Worm (Caenorhabditis elegans) whole organism, mixed stage, embryonic: Measurements from ENCODE around the gene col-39.

Source experiments
- M03D4.4 ChIP-seq: sonication (generic microtip); optimal IDR thresholded peaks from 2 replicates; lab custom pipeline; 2017; ENCODE audit warnings: mild to moderate bottlenecking, missing genetic modification characterization, missing compliant biosample characterization
- blmp-1 ChIP-seq: fragments of 150-350 bp; optimal IDR thresholded peaks from 2 replicates; lab custom pipeline; 2014; ENCODE audit warnings: missing biosample characterization, missing genetic modification characterization
- ceh-39 ChIP-seq: fragments of 150-350 bp; optimal IDR thresholded peaks from 2 replicates; lab custom pipeline; 2014; ENCODE audit warnings: missing biosample characterization, missing genetic modification characterization
- ceh-43 ChIP-seq: fragments of 200-800 bp; sonication (Bioruptor generic); optimal IDR thresholded peaks from 2 replicates; lab custom pipeline; 2018; ENCODE audit warnings: mild to moderate bottlenecking, missing genetic modification characterization, moderate library complexity, missing compliant biosample characterization
- ceh-83 ChIP-seq: fragments of 200-800 bp; sonication (Bioruptor generic); optimal IDR thresholded peaks from 2 replicates; lab custom pipeline; 2018; ENCODE audit warnings: mild to moderate bottlenecking, missing genetic modification characterization, missing compliant biosample characterization
- ces-1 ChIP-seq: fragments of 150-350 bp; optimal IDR thresholded peaks from 2 replicates; lab custom pipeline; 2014; ENCODE audit warnings: missing biosample characterization, missing genetic modification reagents, missing genetic modification characterization
- cnd-1 ChIP-seq: fragments of 200-800 bp; sonication (Bioruptor generic); optimal IDR thresholded peaks from 2 replicates; lab custom pipeline; 2018; ENCODE audit warnings: mild to moderate bottlenecking, missing genetic modification characterization, missing compliant biosample characterization
- drap-1 ChIP-seq: fragments of 200-800 bp; sonication (Bioruptor generic); optimal IDR thresholded peaks from 3 replicates; lab custom pipeline; 2018; ENCODE audit warnings: mild to moderate bottlenecking, missing genetic modification characterization, missing compliant biosample characterization
- elt-1 ChIP-seq: sonication (generic microtip); optimal IDR thresholded peaks from 2 replicates; lab custom pipeline; 2017; ENCODE audit warnings: missing genetic modification characterization, mild to moderate bottlenecking, missing compliant biosample characterization, antibody characterized with exemption, moderate library complexity, borderline replicate concordance; ENCODE audit not compliant: insufficient read depth
- elt-3 ChIP-seq: fragments of 150-350 bp; optimal IDR thresholded peaks from 2 replicates; lab custom pipeline; 2014; ENCODE audit warnings: missing biosample characterization, missing genetic modification characterization
- flh-1 ChIP-seq: fragments of 200-800 bp; sonication (Bioruptor generic); optimal IDR thresholded peaks from 2 replicates; lab custom pipeline; 2018; ENCODE audit warnings: mild to moderate bottlenecking, missing genetic modification characterization, moderate library complexity, missing compliant biosample characterization
- ham-2 ChIP-seq: fragments of 200-800 bp; sonication (Bioruptor generic); optimal IDR thresholded peaks from 2 replicates; lab custom pipeline; 2018; ENCODE audit warnings: mild to moderate bottlenecking, missing genetic modification characterization, missing compliant biosample characterization
- hlh-1 ChIP-seq: fragments of 150-350 bp; optimal IDR thresholded peaks from 2 replicates; lab custom pipeline; 2014; ENCODE audit warnings: missing biosample characterization, missing genetic modification reagents, missing genetic modification characterization
- lin-13 ChIP-seq: fragments of 150-350 bp; optimal IDR thresholded peaks from 2 replicates; lab custom pipeline; 2014; ENCODE audit warnings: missing biosample characterization, missing genetic modification characterization
- lin-32 ChIP-seq: fragments of 200-800 bp; sonication (Bioruptor generic); optimal IDR thresholded peaks from 2 replicates; lab custom pipeline; 2018; ENCODE audit warnings: mild to moderate bottlenecking, missing genetic modification characterization, missing compliant biosample characterization
- lsy-2 ChIP-seq: fragments of 150-350 bp; optimal IDR thresholded peaks from 2 replicates; lab custom pipeline; 2014; ENCODE audit warnings: missing biosample characterization, missing genetic modification characterization
- mab-5 ChIP-seq: fragments of 150-350 bp; optimal IDR thresholded peaks from 2 replicates; lab custom pipeline; 2014; ENCODE audit warnings: missing biosample characterization, missing genetic modification characterization
- mep-1 ChIP-seq: fragments of 150-350 bp; optimal IDR thresholded peaks from 2 replicates; lab custom pipeline; 2017; ENCODE audit warnings: missing biosample characterization, missing genetic modification reagents, missing genetic modification characterization, inconsistent platforms
- mls-2 ChIP-seq: sonication (generic microtip); optimal IDR thresholded peaks from 2 replicates; lab custom pipeline; 2016; ENCODE audit warnings: mild to moderate bottlenecking, missing genetic modification characterization, moderate library complexity, missing compliant biosample characterization
- nhr-12 ChIP-seq: fragments of 150-350 bp; optimal IDR thresholded peaks from 2 replicates; lab custom pipeline; 2014; ENCODE audit warnings: missing biosample characterization, missing genetic modification characterization
- nhr-2 ChIP-seq: fragments of 150-350 bp; optimal IDR thresholded peaks from 2 replicates; lab custom pipeline; 2014; ENCODE audit warnings: missing biosample characterization, missing genetic modification characterization
- nhr-237 ChIP-seq: fragments of 150-350 bp; optimal IDR thresholded peaks from 2 replicates; lab custom pipeline; 2014; ENCODE audit warnings: missing biosample characterization, missing genetic modification characterization
- nhr-28 ChIP-seq: fragments of 150-350 bp; optimal IDR thresholded peaks from 2 replicates; lab custom pipeline; 2014; ENCODE audit warnings: missing biosample characterization, missing genetic modification characterization
- nhr-76 ChIP-seq: sonication (generic microtip); optimal IDR thresholded peaks from 2 replicates; lab custom pipeline; 2017; ENCODE audit warnings: missing biosample characterization, missing genetic modification characterization
- pha-4 ChIP-seq: fragments of 150-350 bp; optimal IDR thresholded peaks from 2 replicates; lab custom pipeline; 2018; ENCODE audit warnings: missing biosample characterization, missing genetic modification reagents, missing genetic modification characterization
- sem-2 ChIP-seq: fragments of 200-800 bp; sonication (Bioruptor generic); optimal IDR thresholded peaks from 2 replicates; lab custom pipeline; 2018; ENCODE audit warnings: mild to moderate bottlenecking, missing genetic modification characterization, missing compliant biosample characterization
- sptf-1 ChIP-seq: sonication (generic microtip); optimal IDR thresholded peaks from 2 replicates; lab custom pipeline; 2017; ENCODE audit warnings: mild to moderate bottlenecking, missing genetic modification characterization, moderate library complexity, missing compliant biosample characterization
- tbx-8 ChIP-seq: fragments of 200-800 bp; sonication (Bioruptor generic); optimal IDR thresholded peaks from 2 replicates; lab custom pipeline; 2018; ENCODE audit warnings: mild to moderate bottlenecking, missing genetic modification characterization, moderate library complexity, missing compliant biosample characterization
- unc-120 ChIP-seq: sonication (generic microtip); optimal IDR thresholded peaks from 2 replicates; lab custom pipeline; 2017; ENCODE audit warnings: missing genetic modification characterization, missing compliant biosample characterization; ENCODE audit not compliant: poor library complexity, severe bottlenecking
- unc-62 ChIP-seq: fragments of 150-350 bp; optimal IDR thresholded peaks from 2 replicates; lab custom pipeline; 2014; ENCODE audit warnings: missing biosample characterization, missing genetic modification reagents, missing genetic modification characterization
- zip-8 ChIP-seq: fragments of 150-350 bp; optimal IDR thresholded peaks from 2 replicates; lab custom pipeline; 2014; ENCODE audit warnings: missing biosample characterization, missing genetic modification characterization

The col-39 gene

DNA sequence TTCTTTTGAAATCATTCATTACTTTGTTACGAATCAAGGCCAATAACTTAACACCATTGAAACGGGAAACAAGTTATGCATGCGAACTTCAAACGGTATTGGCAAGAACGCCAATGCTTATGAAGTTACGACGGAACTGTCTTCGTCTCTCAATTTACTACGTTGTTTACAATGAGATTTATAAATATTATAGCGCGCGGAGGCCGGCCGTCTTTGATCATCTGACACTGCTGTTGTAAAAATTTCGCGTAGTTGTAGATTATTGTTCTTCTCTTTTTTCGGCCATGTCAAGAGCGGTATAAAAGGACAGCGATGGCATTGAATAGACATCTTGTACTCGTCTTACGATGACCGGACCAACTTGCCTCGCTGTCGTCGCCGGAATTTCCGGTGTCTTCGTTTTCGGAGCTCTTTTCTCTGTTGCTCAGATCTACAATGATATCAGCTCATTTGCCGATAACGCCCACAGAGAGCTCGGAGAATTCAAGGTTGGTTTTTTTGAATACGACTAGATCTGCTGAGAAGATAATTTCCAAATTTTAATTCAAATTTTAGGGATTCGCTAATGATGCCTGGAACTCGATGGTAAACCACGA is at the start of gene col-39:
Gene col-39, plus strand, starts transcription at position 342 of the 596 bp plus-strand sequence.
- no peak for TF ChIP-seq M03D4.4 (tag; lab: Kevin White, UChicago)
- TF ChIP-seq zip-8 (tag; lab: Kevin White, UChicago), result no peak
- no peak for TF ChIP-seq drap-1
- TF ChIP-seq flh-1, result no peak
- TF ChIP-seq ham-2 (GFP tag; lab: Kevin White, UChicago), result no peak
- no peak for TF ChIP-seq nhr-28
- TF ChIP-seq hlh-1 (tag; lab: Kevin White, UChicago), result no peak
- TF ChIP-seq nhr-76 (tag; lab: Kevin White, UChicago), result no peak
- TF ChIP-seq lin-13, result no peak
- TF ChIP-seq lsy-2 (tag; lab: Kevin White, UChicago), result no peak

DNA sequence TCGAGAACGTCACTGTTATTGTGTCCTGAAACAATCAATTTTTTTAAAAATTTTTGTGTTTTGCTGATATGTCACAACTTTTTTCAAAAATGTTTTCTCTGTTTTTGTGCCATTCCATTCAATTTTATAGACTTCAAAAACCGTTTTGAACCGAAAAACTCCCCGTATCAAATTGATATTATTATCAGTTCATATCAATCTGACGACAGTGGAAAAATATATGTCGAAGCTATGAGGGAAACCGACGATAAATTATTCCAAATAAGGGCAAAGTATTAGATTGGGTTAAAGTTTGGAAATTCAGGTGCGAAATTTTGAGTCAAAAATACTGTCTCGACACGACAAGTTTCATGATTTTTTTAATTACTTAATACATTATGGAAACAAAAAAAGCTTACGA is 48.3 kb upstream of the col-39 start:
- TF ChIP-seq ceh-39 (no peak), mab-5 (tag; lab: Kevin White, UChicago) (no peak), cnd-1 (no peak), nhr-76 (tag; lab: Kevin White, UChicago) (no peak), mep-1 (tag; lab: Kevin White, UChicago) (no peak), nhr-12 (tag; lab: Kevin White, UChicago) (no peak), lsy-2 (tag; lab: Kevin White, UChicago) (no peak), pha-4 (tag; lab: Kevin White, UChicago) (no peak), ceh-83 (GFP tag; lab: Kevin White, UChicago) (no peak), sptf-1 (tag; lab: Kevin White, UChicago) (no peak), mls-2 (no peak), sem-2 (GFP tag; lab: Kevin White, UChicago) (no peak), zip-8 (tag; lab: Kevin White, UChicago) (no peak)
- TF ChIP-seq, all 35 proteins: peak for 0

DNA sequence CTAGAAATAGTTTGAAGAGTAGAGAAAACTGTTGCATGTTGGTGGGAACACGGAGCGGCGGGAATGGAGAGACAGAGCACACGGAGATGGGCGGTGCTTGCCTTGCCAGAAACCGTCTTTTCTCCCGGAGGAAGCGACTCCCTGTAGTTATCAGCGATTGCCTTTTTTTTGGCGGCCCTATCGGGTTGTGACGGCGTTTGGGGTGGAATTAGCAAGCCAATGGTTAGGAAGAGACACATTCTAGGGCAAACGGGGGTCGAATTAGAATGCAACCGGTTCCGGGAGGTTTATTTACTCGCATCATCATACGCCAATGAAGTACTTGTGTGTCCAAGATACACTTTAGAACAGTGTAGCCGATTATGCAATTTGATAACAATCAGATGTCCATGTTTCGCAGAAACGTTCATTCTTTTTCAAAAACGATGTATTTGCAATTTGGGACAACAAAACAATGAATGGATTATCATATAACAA is 47.0 kb upstream of the col-39 start, which contains the start of gene lact-3:
Gene lact-3, minus strand, starts transcription at position 51 of the 477 bp plus-strand sequence.
- TF ChIP-seq elt-3 (tag; lab: Kevin White, UChicago) (no peak), sptf-1 (tag; lab: Kevin White, UChicago) (no peak), zip-8 (tag; lab: Kevin White, UChicago) (no peak), lin-32 (GFP tag; lab: Kevin White, UChicago) (no peak), drap-1 (no peak), cnd-1 (no peak), mep-1 (tag; lab: Kevin White, UChicago) (no peak), unc-62 (GFP tag; lab: Kevin White, UChicago) (no peak)
- TF ChIP-seq, all 35 proteins: peak for 0

DNA sequence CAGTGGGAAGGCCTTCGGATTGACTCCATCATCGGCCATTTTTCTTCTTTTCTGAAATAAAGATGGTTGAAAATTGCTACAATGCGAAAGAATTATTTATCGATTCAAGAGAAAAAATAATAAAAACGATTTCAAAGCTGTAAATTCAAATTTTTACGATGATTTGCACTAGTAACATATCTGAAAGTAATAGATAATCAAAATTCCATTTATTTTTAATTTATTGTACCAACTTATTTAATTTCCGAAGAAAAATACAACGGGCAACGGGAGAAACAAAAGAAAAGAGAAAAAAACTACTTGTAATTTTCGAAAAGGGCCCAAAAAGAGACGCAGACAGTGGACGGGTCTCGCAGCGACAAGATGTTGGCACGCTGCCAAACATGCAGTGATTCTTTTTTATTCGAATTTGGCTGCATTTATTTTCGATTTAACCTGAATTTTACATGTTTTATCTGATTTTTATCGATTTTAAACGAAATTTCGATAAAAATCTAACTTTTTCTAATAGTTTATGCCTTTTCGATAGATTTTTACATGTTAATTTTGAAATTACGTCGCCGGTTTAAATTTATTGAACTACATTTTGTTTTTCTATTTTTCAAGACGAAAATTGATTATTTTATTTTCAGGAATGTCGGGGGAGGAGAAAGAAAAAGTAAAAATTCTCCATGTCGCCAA is 46.0 kb upstream of the col-39 start, which contains the start of the genes snu-13 and rsp-7:
Gene snu-13, minus strand, starts transcription at position 51 of the 681 bp plus-strand sequence.
Gene rsp-7, plus strand, starts transcription at position 631 of the 681 bp plus-strand sequence.
- TF ChIP-seq lsy-2 (tag; lab: Kevin White, UChicago) (peak; percentile 70), ces-1 (GFP tag; lab: Kevin White, UChicago) (peak; percentile 34), lin-32 (GFP tag; lab: Kevin White, UChicago) (no peak), sem-2 (GFP tag; lab: Kevin White, UChicago) (no peak), flh-1 (no peak), mls-2 (no peak), ceh-39 (peak; percentile 52), nhr-12 (tag; lab: Kevin White, UChicago) (no peak), ceh-43 (GFP tag; lab: Kevin White, UChicago) (no peak), unc-62 (GFP tag; lab: Kevin White, UChicago) (peak; percentile 31), mab-5 (tag; lab: Kevin White, UChicago) (no peak), nhr-2 (tag; lab: Kevin White, UChicago) (no peak), blmp-1 (tag; lab: Kevin White, UChicago) (no peak), mep-1 (tag; lab: Kevin White, UChicago) (peak; percentile 87), hlh-1 (tag; lab: Kevin White, UChicago) (peak; percentile 57), lin-13 (peak; percentile 61), nhr-237 (tag; lab: Kevin White, UChicago) (peak; percentile 69), ceh-83 (GFP tag; lab: Kevin White, UChicago) (no peak), elt-1 (tag; lab: Kevin White, UChicago) (no peak), sptf-1 (tag; lab: Kevin White, UChicago) (no peak), tbx-8 (GFP tag; lab: Kevin White, UChicago) (no peak), M03D4.4 (tag; lab: Kevin White, UChicago) (no peak), cnd-1 (no peak), nhr-28 (no peak), unc-120 (tag; lab: Kevin White, UChicago) (peak; percentile 72)
